Fruit fly (Drosophila melanogaster) whole organism, wandering third instar larva: ENCODE data around the gene CG44005.

Source experiments
- Abd-B ChIP-seq: fragments of >200 bp; optimal IDR thresholded peaks from 2 replicates; lab custom pipeline; 2017; ENCODE audit warnings: missing biosample characterization, missing genetic modification characterization
- CG32264 ChIP-seq: fragments of 200-800 bp; sonication (Bioruptor generic); optimal IDR thresholded peaks from 2 replicates; lab custom pipeline; 2016; ENCODE audit warnings: missing biosample characterization, missing genetic modification characterization
- CG9705 ChIP-seq: fragments of 200-800 bp; sonication (Bioruptor generic); optimal IDR thresholded peaks from 2 replicates; lab custom pipeline; 2018; ENCODE audit warnings: missing biosample characterization, mild to moderate bottlenecking, missing genetic modification characterization
- CrebA ChIP-seq: fragments of 200-800 bp; sonication (Bioruptor generic); optimal IDR thresholded peaks from 2 replicates; lab custom pipeline; 2016; ENCODE audit warnings: missing biosample characterization, mild to moderate bottlenecking, missing genetic modification characterization, borderline replicate concordance
- Dfd ChIP-seq: fragments of >200 bp; optimal IDR thresholded peaks from 2 replicates; lab custom pipeline; 2017; ENCODE audit warnings: missing biosample characterization, missing genetic modification characterization
- Dif ChIP-seq: fragments of 200-275, 200-300 bp; sonication (Bioruptor generic); optimal IDR thresholded peaks from 2 replicates; lab custom pipeline; 2018; ENCODE audit warnings: missing biosample characterization, missing genetic modification characterization; ENCODE audit not compliant: partially characterized antibody
- GATAd ChIP-seq: sonication (Bioruptor generic); optimal IDR thresholded peaks from 2 replicates; lab custom pipeline; 2016; ENCODE audit warnings: missing biosample characterization, missing genetic modification characterization
- HLH106 ChIP-seq: fragments of 200-800 bp; optimal IDR thresholded peaks from 3 replicates; lab custom pipeline; 2019; ENCODE audit warnings: missing biosample characterization, mild to moderate bottlenecking, missing genetic modification characterization, moderate library complexity
- Hnf4 ChIP-seq: fragments of 200-800 bp; sonication (Bioruptor generic); optimal IDR thresholded peaks from 2 replicates; lab custom pipeline; 2016; ENCODE audit warnings: missing biosample characterization, mild to moderate bottlenecking, missing genetic modification characterization
- Hr78 ChIP-seq: fragments of >200 bp; optimal IDR thresholded peaks from 2 replicates; lab custom pipeline; 2017; ENCODE audit warnings: missing biosample characterization, missing genetic modification characterization
- Hr83 ChIP-seq: fragments of 200-300 bp; sonication (Bioruptor generic); optimal IDR thresholded peaks from 2 replicates; lab custom pipeline; 2016; ENCODE audit warnings: missing biosample characterization, mild to moderate bottlenecking, missing genetic modification characterization, moderate library complexity; ENCODE audit not compliant: poor library complexity, severe bottlenecking
- Jra ChIP-seq: sonication (Bioruptor generic); optimal IDR thresholded peaks from 2 replicates; lab custom pipeline; 2016; ENCODE audit warnings: missing biosample characterization, missing genetic modification characterization
- Mio ChIP-seq: sonication (Bioruptor generic); optimal IDR thresholded peaks from 2 replicates; lab custom pipeline; 2016; ENCODE audit warnings: missing biosample characterization, missing genetic modification characterization
- Myc ChIP-seq: fragments of >200 bp; optimal IDR thresholded peaks from 2 replicates; lab custom pipeline; 2017
- N ChIP-seq: fragments of >200 bp; optimal IDR thresholded peaks from 2 replicates; lab custom pipeline; 2018; ENCODE audit warnings: missing biosample characterization, missing external identifiers, missing genetic modification characterization
- OdsH ChIP-seq: fragments of 200-800 bp; sonication (Bioruptor generic); optimal IDR thresholded peaks from 2 replicates; lab custom pipeline; 2016; ENCODE audit warnings: missing biosample characterization, mild to moderate bottlenecking, missing genetic modification characterization
- Rel ChIP-seq, 2 experiments: fragments of 200-800 bp; sonication (Bioruptor generic) in 1 of 2; optimal IDR thresholded peaks; 2 replicates in 1 of 2; 3 replicates in 1 of 2; lab custom pipeline; 2016 to 2019; ENCODE audit warnings: mild to moderate bottlenecking in 2 of 2, missing biosample characterization in 2 of 2, missing genetic modification characterization in 2 of 2, moderate library complexity in 1 of 2
- Sp1 ChIP-seq: fragments of 200-800 bp; sonication (Bioruptor generic); optimal IDR thresholded peaks from 3 replicates; lab custom pipeline; 2019; ENCODE audit warnings: missing biosample characterization, mild to moderate bottlenecking, missing genetic modification characterization, moderate library complexity
- Vsx2 ChIP-seq: fragments of 200-300, 225-300 bp; sonication (Bioruptor generic); optimal IDR thresholded peaks from 2 replicates; lab custom pipeline; 2018; ENCODE audit warnings: missing biosample characterization, missing genetic modification characterization; ENCODE audit not compliant: partially characterized antibody
- br ChIP-seq: fragments of 200-800 bp; sonication (Bioruptor generic); optimal IDR thresholded peaks from 2 replicates; lab custom pipeline; 2016; ENCODE audit warnings: missing biosample characterization, missing genetic modification characterization
- brk ChIP-seq: fragments of 200-800 bp; sonication (Bioruptor generic); optimal IDR thresholded peaks from 2 replicates; lab custom pipeline; 2016; ENCODE audit warnings: missing biosample characterization, mild to moderate bottlenecking, missing genetic modification characterization
- dl ChIP-seq, 2 experiments: fragments of 175-275, 200-275 bp in 1 of 2; fragments of 200-275 bp in 1 of 2; sonication (Bioruptor generic); optimal IDR thresholded peaks; lab custom pipeline; 2018; ENCODE audit warnings: mild to moderate bottlenecking in 2 of 2, missing biosample characterization in 2 of 2, missing genetic modification characterization in 2 of 2, moderate library complexity in 2 of 2; ENCODE audit not compliant: partially characterized antibody in 2 of 2, insufficient read depth in 1 of 2
- dmrt93B ChIP-seq: fragments of 200-800 bp; sonication (Bioruptor generic); optimal IDR thresholded peaks from 2 replicates; lab custom pipeline; 2018; ENCODE audit warnings: missing biosample characterization, mild to moderate bottlenecking, missing genetic modification characterization
- dsf ChIP-seq: sonication (Bioruptor generic); optimal IDR thresholded peaks from 2 replicates; lab custom pipeline; 2016; ENCODE audit warnings: missing biosample characterization, missing genetic modification characterization, borderline replicate concordance
- ey ChIP-seq: fragments of 200-800 bp; sonication (Bioruptor generic); optimal IDR thresholded peaks from 2 replicates; lab custom pipeline; 2016; ENCODE audit warnings: missing biosample characterization, missing genetic modification characterization
- foxo ChIP-seq, 2 experiments: fragments of 200-800 bp; sonication (Bioruptor generic); optimal IDR thresholded peaks; 2 replicates in 1 of 2; 3 replicates in 1 of 2; lab custom pipeline; 2016 to 2017; ENCODE audit warnings: missing biosample characterization in 2 of 2, missing genetic modification characterization in 2 of 2
- fru ChIP-seq: fragments of 200-800 bp; sonication (Bioruptor generic); optimal IDR thresholded peaks from 3 replicates; lab custom pipeline; 2016; ENCODE audit warnings: missing biosample characterization, mild to moderate bottlenecking, missing genetic modification characterization
- h ChIP-seq: fragments of 200-800 bp; sonication (Bioruptor generic); optimal IDR thresholded peaks from 3 replicates; lab custom pipeline; 2016; ENCODE audit warnings: missing biosample characterization, mild to moderate bottlenecking, missing genetic modification characterization
- jim ChIP-seq: fragments of 175-275, 200-325 bp; sonication (Bioruptor generic); optimal IDR thresholded peaks from 2 replicates; lab custom pipeline; 2016; ENCODE audit warnings: missing biosample characterization, mild to moderate bottlenecking, missing genetic modification characterization
- lola ChIP-seq: fragments of >200 bp; optimal IDR thresholded peaks from 2 replicates; lab custom pipeline; 2017; ENCODE audit warnings: missing biosample characterization, missing genetic modification characterization
- pan ChIP-seq: fragments of >200 bp; optimal IDR thresholded peaks from 2 replicates; lab custom pipeline; 2017
- psq ChIP-seq: fragments of 200-800 bp; sonication (Bioruptor generic); optimal IDR thresholded peaks from 3 replicates; lab custom pipeline; 2017; ENCODE audit warnings: missing biosample characterization, mild to moderate bottlenecking, missing genetic modification characterization, moderate library complexity
- rgr ChIP-seq: fragments of 200-800 bp; sonication (Bioruptor generic); optimal IDR thresholded peaks from 3 replicates; lab custom pipeline; 2016; ENCODE audit warnings: missing biosample characterization, mild to moderate bottlenecking, missing genetic modification characterization
- sage ChIP-seq: fragments of 200-800 bp; sonication (Bioruptor generic); optimal IDR thresholded peaks from 2 replicates; lab custom pipeline; 2016; ENCODE audit warnings: missing biosample characterization, mild to moderate bottlenecking, missing genetic modification characterization
- sv ChIP-seq: fragments of 200-800 bp; sonication (Bioruptor generic); optimal IDR thresholded peaks from 3 replicates; lab custom pipeline; 2016; ENCODE audit warnings: missing biosample characterization, missing genetic modification characterization
- tai ChIP-seq: sonication (Bioruptor generic); optimal IDR thresholded peaks from 2 replicates; lab custom pipeline; 2016; ENCODE audit warnings: missing biosample characterization, missing genetic modification characterization
- usp ChIP-seq: fragments of >200 bp; optimal IDR thresholded peaks from 2 replicates; lab custom pipeline; 2017; ENCODE audit warnings: missing biosample characterization, missing genetic modification characterization
- woc ChIP-seq: sonication (Bioruptor generic); optimal IDR thresholded peaks from 2 replicates; lab custom pipeline; 2016; ENCODE audit warnings: missing biosample characterization, mild to moderate bottlenecking, missing genetic modification characterization

Gene CG44005

dm6 chr3L:18042433-18042832, 29.5 kb downstream of the CG44005 start, which contains the start of gene CG42393:
CG42393 (plus strand) TSS chr3L:18042733.
- TF ChIP-seq dl (GFP tag; optimal IDR thresholded peaks at IDR 0.05; lab: Kevin White, UChicago; ENCODE audit: insufficient read depth in 1 of 2, partially characterized antibody in 2 of 2) (no peak), fru (GFP tag; lab: Kevin White, UChicago) (no peak), sage (no peak), Hr78 (GFP tag; lab: Kevin White, UChicago) (no peak), Jra (GFP tag; lab: Kevin White, UChicago) (no peak), dsf (GFP tag; lab: Kevin White, UChicago) (no peak), pan (lab: Kevin White, UChicago) (no peak), Abd-B (GFP tag; lab: Kevin White, UChicago) (no peak), CG9705 (GFP tag; lab: Kevin White, UChicago) (no peak), Sp1 (GFP tag; lab: Kevin White, UChicago) (no peak)

DNA sequence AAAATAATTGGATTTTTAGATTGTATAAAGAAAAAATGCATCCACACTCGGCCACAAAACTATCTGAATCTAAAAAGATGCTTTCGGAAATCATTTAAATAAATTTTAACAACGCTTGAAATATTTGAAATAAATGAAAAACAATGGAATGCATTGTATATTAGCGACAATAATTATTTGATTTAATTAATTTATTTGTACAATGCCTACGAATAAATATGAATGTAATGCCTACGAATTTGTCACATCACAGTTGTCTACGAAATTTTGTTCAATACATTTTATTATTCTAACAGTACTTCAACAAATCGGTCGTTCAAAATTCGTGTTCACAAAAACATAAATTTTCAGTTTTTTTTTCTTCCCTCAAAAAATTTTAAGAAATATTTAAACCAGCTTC, 31.9 kb downstream of the CG44005 start, which contains the start of gene CG32192:
TSS of gene CG32192 (plus strand) at position 301 of the 400 bp plus-strand sequence.
- TF ChIP-seq brk (GFP tag; lab: Kevin White, UChicago) (no peak), dmrt93B (GFP tag; lab: Kevin White, UChicago) (no peak), lola (no peak)

- TF ChIP-seq br (peak; percentile 66), CG32264 (GFP tag; lab: Kevin White, UChicago) (no peak), tai (GFP tag; lab: Kevin White, UChicago) (peak; percentile 11), Rel (GFP tag; optimal IDR thresholded peaks at IDR 0.05; lab: Kevin White, UChicago) (no peak), Rel (tag; optimal IDR thresholded peaks at IDR 0.05; lab: Kevin White, UChicago) (no peak), ey (GFP tag; lab: Kevin White, UChicago) (peak; percentile 77), brk (GFP tag; lab: Kevin White, UChicago) (no peak), Hr78 (GFP tag; lab: Kevin White, UChicago) (no peak), Sp1 (GFP tag; lab: Kevin White, UChicago) (peak; percentile 46), rgr (GFP tag; lab: Kevin White, UChicago) (peak; percentile 59), foxo (GFP tag; optimal IDR thresholded peaks at IDR 0.05; lab: Kevin White, UChicago) (peak in 1 of 2 experiments; percentile 71), Jra (GFP tag; lab: Kevin White, UChicago) (no peak), CrebA (GFP tag; lab: Kevin White, UChicago) (no peak), jim (no peak), Vsx2 (no peak), usp (GFP tag; lab: Kevin White, UChicago) (no peak), fru (GFP tag; lab: Kevin White, UChicago) (peak; percentile 81), Abd-B (GFP tag; lab: Kevin White, UChicago) (no peak), pan (lab: Kevin White, UChicago) (no peak), Mio (GFP tag; lab: Kevin White, UChicago) (no peak), dsf (GFP tag; lab: Kevin White, UChicago) (no peak), N (GFP tag; lab: Kevin White, UChicago) (no peak), Hnf4 (peak; percentile 45), woc (GFP tag; lab: Kevin White, UChicago) (peak; percentile 77), OdsH (peak; percentile 73), sv (GFP tag; lab: Kevin White, UChicago) (no peak), Myc (lab: Kevin White, UChicago) (no peak), Dif (GFP tag; lab: Kevin White, UChicago) (no peak), dl (GFP tag; optimal IDR thresholded peaks at IDR 0.05; lab: Kevin White, UChicago; ENCODE audit: insufficient read depth in 1 of 2, partially characterized antibody in 2 of 2) (no peak), h (GFP tag; lab: Kevin White, UChicago) (peak; percentile 70), psq (peak; percentile 82), lola (no peak), sage (peak; percentile 37), dmrt93B (GFP tag; lab: Kevin White, UChicago) (peak; percentile 8), CG9705 (GFP tag; lab: Kevin White, UChicago) (no peak), Hr83 (GFP tag; lab: Kevin White, UChicago) (no peak), GATAd (GFP tag; lab: Kevin White, UChicago) (no peak), HLH106 (peak; percentile 48), Dfd (GFP tag; lab: Kevin White, UChicago) (no peak)
These were observed 33.7 kb downstream of the CG44005 start for dm6 chr3L:18038122-18038762.
